Fruit fly (Drosophila melanogaster): ENCODE results near the gene Cyp9f3.

Cyp9f3 gene

DNA sequence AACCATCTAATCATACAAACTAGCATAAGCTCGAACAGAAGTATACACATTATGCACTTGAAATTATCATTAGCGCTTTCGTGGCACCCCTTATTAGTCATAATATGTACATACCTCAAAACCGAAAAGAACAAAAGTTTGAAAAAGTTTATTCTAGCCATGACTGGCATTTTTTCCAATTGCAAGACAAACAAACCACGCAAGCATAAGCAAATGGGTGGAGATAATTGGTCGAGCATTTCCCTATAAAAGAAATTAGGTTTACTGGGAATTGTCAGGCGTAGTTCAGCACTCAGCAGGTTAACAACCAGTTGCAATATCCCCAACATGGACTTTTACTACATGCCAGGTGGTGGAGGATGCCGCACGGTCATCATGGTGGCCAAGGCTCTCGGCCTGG, 27.1 kb downstream of the Cyp9f3 start, which contains the start of gene GstD2:
Gene GstD2, plus strand, starts transcription at position 301 of the 400 bp plus-strand sequence.
- TF ChIP-seq H15 (GFP tag; IDR thresholded peaks at IDR 0.05) (peak; percentile 30; the same call in 1 of the 3 replicates), Elba2 (GFP tag; optimal IDR thresholded peaks at IDR 0.05) (no peak), CG4854 (GFP tag; optimal IDR thresholded peaks at IDR 0.05) (no peak), trem (tag; optimal IDR thresholded peaks at IDR 0.05) (no peak), CG9797 (GFP tag; optimal IDR thresholded peaks at IDR 0.05) (no peak), gcm2 (GFP tag; optimal IDR thresholded peaks at IDR 0.05) (no peak), CG11085 (GFP tag; IDR thresholded peaks at IDR 0.05) (no peak), ash1 (GFP tag; optimal IDR thresholded peaks at IDR 0.05) (no peak), Ets65A (GFP tag) (peak; percentile 15), CG14965 (GFP tag; optimal IDR thresholded peaks at IDR 0.05; ENCODE audit: borderline replicate concordance) (no peak), NFAT (GFP tag; IDR thresholded peaks at IDR 0.05) (no peak), exex (tag; optimal IDR thresholded peaks at IDR 0.05) (peak; percentile 28), Hr39 (optimal IDR thresholded peaks at IDR 0.05) (no peak)

DNA sequence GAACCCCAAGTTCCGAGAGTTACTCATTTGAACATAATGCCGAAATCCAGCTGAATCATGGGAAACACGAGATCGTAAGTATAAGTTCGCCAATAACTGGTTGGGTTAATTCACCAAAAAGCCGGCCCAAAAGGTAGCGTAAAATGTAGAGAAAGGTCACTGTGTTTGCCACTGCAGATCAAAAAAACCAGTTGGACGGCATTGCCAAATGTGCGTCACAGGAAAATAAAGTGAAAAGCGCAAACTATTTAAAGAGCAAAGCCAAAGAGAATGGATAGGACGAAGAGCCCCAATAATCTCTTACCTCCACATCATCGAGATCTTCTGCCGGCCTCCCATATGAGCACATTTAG, 28.1 kb downstream of the Cyp9f3 start:
- TF ChIP-seq chm (GFP tag; IDR thresholded peaks at IDR 0.05) = peak; percentile 27; the same call in 1 of the 2 replicates
- no peak for TF ChIP-seq onecut (GFP tag; IDR thresholded peaks at IDR 0.05)
- no peak for TF ChIP-seq CG14441 (GFP tag; IDR thresholded peaks at IDR 0.05)
- no peak for TF ChIP-seq D19B (GFP tag; optimal IDR thresholded peaks at IDR 0.05)
- TF ChIP-seq Atf6 (GFP tag; IDR thresholded peaks at IDR 0.05) = no peak
- TF ChIP-seq CG34376 (GFP tag; optimal IDR thresholded peaks at IDR 0.05) = peak; percentile 66
- peak; percentile 59 for TF ChIP-seq nom (GFP tag; optimal IDR thresholded peaks at IDR 0.05)
- TF ChIP-seq CG15479 (GFP tag; optimal IDR thresholded peaks at IDR 0.05) = no peak
- no peak for TF ChIP-seq ro (GFP tag; IDR thresholded peaks at IDR 0.05)
- TF ChIP-seq BtbVII (GFP tag; optimal IDR thresholded peaks at IDR 0.05) = peak; percentile 29
- TF ChIP-seq CG11723 (GFP tag; optimal IDR thresholded peaks at IDR 0.05) = no peak
- TF ChIP-seq CG14667 (GFP tag; IDR thresholded peaks at IDR 0.05) = no peak
- no peak for TF ChIP-seq nmo (GFP tag; optimal IDR thresholded peaks at IDR 0.05)
- no peak for TF ChIP-seq ems (GFP tag; optimal IDR thresholded peaks at IDR 0.05)
- no peak for TF ChIP-seq CG8089 (GFP tag; optimal IDR thresholded peaks at IDR 0.05)
- no peak for TF ChIP-seq Hr3 (GFP tag; optimal IDR thresholded peaks at IDR 0.05)
- TF ChIP-seq Trl (optimal IDR thresholded peaks at IDR 0.05) = peak; percentile 53 to 72
- no peak for TF ChIP-seq Trl (GFP tag; optimal IDR thresholded peaks at IDR 0.05)
- TF ChIP-seq shn (GFP tag; optimal IDR thresholded peaks at IDR 0.05) = no peak
- no peak for TF ChIP-seq tll (GFP tag; optimal IDR thresholded peaks at IDR 0.05)
- no peak for TF ChIP-seq pfk (GFP tag; optimal IDR thresholded peaks at IDR 0.05)
- no peak for TF ChIP-seq CG4820 (GFP tag; optimal IDR thresholded peaks at IDR 0.05)
- TF ChIP-seq sr (GFP tag; IDR thresholded peaks at IDR 0.05) = no peak
- no peak for TF ChIP-seq dmrt99B (tag; optimal IDR thresholded peaks at IDR 0.05)
- TF ChIP-seq CG34422 (GFP tag; IDR thresholded peaks at IDR 0.05) = peak; percentile 10; the same call in 1 of the 3 replicates
- peak; percentile 2 for TF ChIP-seq gro (GFP tag; optimal IDR thresholded peaks at IDR 0.05)
- TF ChIP-seq Dip2 (GFP tag; IDR thresholded peaks at IDR 0.05) = no peak
- no peak for TF ChIP-seq cas (GFP tag; IDR thresholded peaks at IDR 0.05)
- no peak for TF ChIP-seq peb (GFP tag; IDR thresholded peaks at IDR 0.05)
- no peak for TF ChIP-seq usp (GFP tag; optimal IDR thresholded peaks at IDR 0.05)
- TF ChIP-seq Fer3 (tag; optimal IDR thresholded peaks at IDR 0.05) = no peak
- TF ChIP-seq tx (GFP tag; optimal IDR thresholded peaks at IDR 0.05) = no peak
- no peak for TF ChIP-seq aop (GFP tag; IDR thresholded peaks at IDR 0.05)
- no peak for TF ChIP-seq Rfx (GFP tag; IDR thresholded peaks at IDR 0.05)
- no peak for TF ChIP-seq bcd (GFP tag; optimal IDR thresholded peaks at IDR 0.05)
- TF ChIP-seq CG33213 (GFP tag; optimal IDR thresholded peaks at IDR 0.05) = no peak
- TF ChIP-seq ara (GFP tag; IDR thresholded peaks at IDR 0.05) = no peak
- no peak for TF ChIP-seq Elba2 (GFP tag; optimal IDR thresholded peaks at IDR 0.05)
- TF ChIP-seq CG8359 (GFP tag; optimal IDR thresholded peaks at IDR 0.05; ENCODE audit: borderline replicate concordance) = no peak
- no peak for TF ChIP-seq pzg (GFP tag; optimal IDR thresholded peaks at IDR 0.05)
- TF ChIP-seq CG16863 (GFP tag; optimal IDR thresholded peaks at IDR 0.05) = no peak

Data from whole organism, embryonic.